Worm (Caenorhabditis elegans): ENCODE data around the gene irg-1.
"Not testable (repeated sequence)": the region's sequence is repeated elsewhere in the genome, so short reads cannot be mapped to it uniquely, and the experiment has no call there.

The irg-1 gene

DNA sequence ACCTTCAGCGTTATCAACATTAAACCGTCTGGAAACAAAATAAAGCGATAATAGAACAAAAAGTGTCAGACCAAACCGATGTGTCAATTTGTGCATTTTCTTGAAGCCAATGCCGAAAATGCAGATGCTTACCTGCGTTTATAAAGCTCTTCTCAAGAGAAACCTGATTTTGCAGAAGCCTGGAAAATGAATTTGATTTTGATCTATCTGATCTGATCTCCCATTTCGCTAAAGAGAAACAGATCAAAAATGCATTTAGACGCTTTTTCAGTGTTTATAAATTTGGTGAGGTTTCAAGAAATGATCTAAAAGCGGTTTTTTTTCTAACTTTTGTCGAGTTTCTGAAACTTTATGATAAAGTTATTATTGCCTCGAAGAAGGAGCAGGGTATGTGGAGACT is 39.4 kb downstream of the irg-1 start, which contains the start of gene T24A6.16:
Gene T24A6.16, minus strand, starts transcription at position 101 of the 400 bp plus-strand sequence.
- TF ChIP-seq unc-62 (GFP tag; optimal IDR thresholded peaks at IDR 0.05) = not testable (repeated sequence)

DNA sequence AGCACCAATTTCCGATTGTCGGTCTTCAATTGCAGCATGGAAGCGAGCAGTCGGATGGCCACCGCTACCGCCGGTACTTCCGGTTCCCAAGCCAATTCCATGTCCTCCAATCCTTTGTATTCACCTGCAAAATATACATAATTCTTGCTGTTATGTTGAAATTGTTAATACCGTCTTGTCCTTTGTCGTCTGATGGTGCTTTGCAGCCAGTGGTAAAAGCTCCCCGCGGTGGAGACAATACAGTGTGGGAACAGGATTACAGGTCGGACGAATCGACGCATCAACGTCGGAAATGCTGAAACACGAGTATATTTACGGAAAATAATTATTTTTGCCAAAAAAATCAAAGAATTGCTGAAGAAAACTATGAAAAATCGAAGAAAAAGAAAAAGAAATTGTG is 40.9 kb downstream of the irg-1 start, which contains the start of gene T24A6.17:
Gene T24A6.17, minus strand, starts transcription at position 101 of the 400 bp plus-strand sequence.
- not testable (repeated sequence) for TF ChIP-seq unc-62 (GFP tag; optimal IDR thresholded peaks at IDR 0.05)

DNA sequence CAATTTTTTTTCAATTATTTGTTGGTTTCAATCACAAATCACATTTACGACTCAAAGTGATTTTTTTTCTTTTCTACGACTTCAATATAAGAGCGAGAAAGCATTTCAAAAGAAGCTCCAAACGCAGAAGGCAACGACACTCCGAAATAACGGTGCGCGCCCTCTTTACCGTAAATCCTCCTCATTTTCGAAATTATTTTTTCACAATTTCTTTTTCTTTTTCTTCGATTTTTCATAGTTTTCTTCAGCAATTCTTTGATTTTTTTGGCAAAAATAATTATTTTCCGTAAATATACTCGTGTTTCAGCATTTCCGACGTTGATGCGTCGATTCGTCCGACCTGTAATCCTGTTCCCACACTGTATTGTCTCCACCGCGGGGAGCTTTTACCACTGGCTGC is 47.3 kb downstream of the irg-1 start, which contains the start of gene F40C5.2:
Gene F40C5.2, plus strand, starts transcription at position 301 of the 400 bp plus-strand sequence.
- not testable (repeated sequence) for TF ChIP-seq unc-62 (GFP tag; optimal IDR thresholded peaks at IDR 0.05)

DNA sequence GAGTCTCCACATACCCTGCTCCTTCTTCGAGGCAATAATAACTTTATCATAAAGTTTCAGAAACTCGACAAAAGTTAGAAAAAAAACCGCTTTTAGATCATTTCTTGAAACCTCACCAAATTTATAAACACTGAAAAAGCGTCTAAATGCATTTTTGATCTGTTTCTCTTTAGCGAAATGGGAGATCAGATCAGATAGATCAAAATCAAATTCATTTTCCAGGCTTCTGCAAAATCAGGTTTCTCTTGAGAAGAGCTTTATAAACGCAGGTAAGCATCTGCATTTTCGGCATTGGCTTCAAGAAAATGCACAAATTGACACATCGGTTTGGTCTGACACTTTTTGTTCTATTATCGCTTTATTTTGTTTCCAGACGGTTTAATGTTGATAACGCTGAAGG is 49.0 kb downstream of the irg-1 start, which contains the start of gene F40C5.1:
Gene F40C5.1, plus strand, starts transcription at position 301 of the 400 bp plus-strand sequence.
- TF ChIP-seq unc-62 (GFP tag; optimal IDR thresholded peaks at IDR 0.05) = not testable (repeated sequence)

Measured in whole organism, dauer.